Worm (Caenorhabditis elegans): Measurements from ENCODE around the gene C53D6.4.

The C53D6.4 gene

ce11 chrIV:9020840-9021239 lies at the start of gene C53D6.4:
TSS of gene C53D6.4 (minus strand) at chrIV:9020940.
- TF ChIP-seq unc-62 (GFP tag; optimal IDR thresholded peaks at IDR 0.05) = no peak

- no peak for TF ChIP-seq unc-62 (GFP tag; optimal IDR thresholded peaks at IDR 0.05)
These were observed 49.4 kb upstream of the C53D6.4 start for ce11 chrIV:9070188-9070587.

- no peak for TF ChIP-seq unc-62 (GFP tag; optimal IDR thresholded peaks at IDR 0.05)
These were observed 49.0 kb upstream of the C53D6.4 start, which contains the start of gene nhr-11 for ce11 chrIV:9069703-9070102. TSS of gene nhr-11 (plus strand) at chrIV:9070003.

- no peak for TF ChIP-seq unc-62 (GFP tag; optimal IDR thresholded peaks at IDR 0.05)
These were observed 42.8 kb upstream of the C53D6.4 start for ce11 chrIV:9063518-9063917.

ce11 chrIV:9053403-9053802 lies 32.7 kb upstream of the C53D6.4 start:
- TF ChIP-seq unc-62 (GFP tag; optimal IDR thresholded peaks at IDR 0.05) = no peak

ce11 chrIV:9051510-9052175 lies 30.9 kb upstream of the C53D6.4 start:
- TF ChIP-seq unc-62 (GFP tag; optimal IDR thresholded peaks at IDR 0.05) = no peak

ce11 chrIV:9051036-9051435 lies 30.3 kb upstream of the C53D6.4 start:
- no peak for TF ChIP-seq unc-62 (GFP tag; optimal IDR thresholded peaks at IDR 0.05)

- no peak for TF ChIP-seq unc-62 (GFP tag; optimal IDR thresholded peaks at IDR 0.05)
These were observed 24.5 kb upstream of the C53D6.4 start, which contains the start of gene Y73F4A.1 for ce11 chrIV:9045252-9045651. TSS of gene Y73F4A.1 (minus strand) at chrIV:9045352.

ce11 chrIV:9043224-9043623 lies 22.5 kb upstream of the C53D6.4 start, which contains the start of gene Y73F4A.2:
TSS of gene Y73F4A.2 (minus strand) at chrIV:9043347.
- no peak for TF ChIP-seq unc-62 (GFP tag; optimal IDR thresholded peaks at IDR 0.05)

ce11 chrIV:9040393-9040792 lies 19.7 kb upstream of the C53D6.4 start, which contains the start of gene Y73F4A.3:
TSS of gene Y73F4A.3 (minus strand) at chrIV:9040493.
- no peak for TF ChIP-seq unc-62 (GFP tag; optimal IDR thresholded peaks at IDR 0.05)

- TF ChIP-seq unc-62 (GFP tag; optimal IDR thresholded peaks at IDR 0.05) = no peak
These were observed 16.3 kb upstream of the C53D6.4 start, which contains the start of gene C53D6.7 for ce11 chrIV:9037063-9037462. TSS of gene C53D6.7 (minus strand) at chrIV:9037163.

ce11 chrIV:9034340-9034739 lies 13.6 kb upstream of the C53D6.4 start, which contains the start of gene C53D6.10:
TSS of gene C53D6.10 (minus strand) at chrIV:9034440.
- no peak for TF ChIP-seq unc-62 (GFP tag; optimal IDR thresholded peaks at IDR 0.05)

- TF ChIP-seq unc-62 (GFP tag; optimal IDR thresholded peaks at IDR 0.05) = no peak
These were observed 11.8 kb upstream of the C53D6.4 start, which contains the start of gene C53D6.6 for ce11 chrIV:9032550-9032949. TSS of gene C53D6.6 (minus strand) at chrIV:9032667.

- TF ChIP-seq unc-62 (GFP tag; optimal IDR thresholded peaks at IDR 0.05) = no peak
These were observed 572 bp upstream of the C53D6.4 start for ce11 chrIV:9021245-9021779.

ce11 chrIV:9016477-9016876 lies 4.3 kb downstream of the C53D6.4 start, which contains the start of gene acc-2:
TSS of gene acc-2 (plus strand) at chrIV:9016777.
- no peak for TF ChIP-seq unc-62 (GFP tag; optimal IDR thresholded peaks at IDR 0.05)

- no peak for TF ChIP-seq unc-62 (GFP tag; optimal IDR thresholded peaks at IDR 0.05)
These were observed 10.5 kb downstream of the C53D6.4 start, which contains the start of gene C53D6.11 for ce11 chrIV:9010257-9010656. TSS of gene C53D6.11 (plus strand) at chrIV:9010584.

ce11 chrIV:9007947-9008346 lies 12.8 kb downstream of the C53D6.4 start:
- no peak for TF ChIP-seq unc-62 (GFP tag; optimal IDR thresholded peaks at IDR 0.05)

All from whole organism, dauer.